Worm (Caenorhabditis elegans): Measurements from ENCODE around the gene F54B3.1.

F54B3.1 gene

DNA sequence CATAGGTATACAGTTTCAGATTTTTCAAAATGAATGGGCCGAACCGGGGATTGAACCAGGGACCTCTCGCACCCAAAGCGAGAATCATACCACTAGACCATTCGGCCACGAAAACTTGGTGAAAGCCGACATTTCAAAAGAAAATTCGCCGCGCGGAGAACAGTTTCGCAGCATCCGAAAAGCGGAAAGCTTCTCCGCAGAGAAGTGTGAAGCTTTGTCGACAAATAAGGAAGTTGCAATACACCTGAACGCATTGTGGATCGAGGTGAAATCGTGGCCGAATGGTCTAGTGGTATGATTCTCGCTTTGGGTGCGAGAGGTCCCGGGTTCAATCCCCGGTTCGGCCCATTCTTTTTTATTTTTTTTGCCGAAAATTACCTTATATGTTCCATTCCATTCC lies 53.7 kb downstream of the F54B3.1 start:
- TF ChIP-seq ceh-45 (GFP tag; IDR thresholded peaks at IDR 0.05): 0 out of 2 replicates have a peak, but pooled peaks have one; percentile 8
- TF ChIP-seq gmeb-2 (tag; optimal IDR thresholded peaks at IDR 0.05): peak; percentile 5

DNA sequence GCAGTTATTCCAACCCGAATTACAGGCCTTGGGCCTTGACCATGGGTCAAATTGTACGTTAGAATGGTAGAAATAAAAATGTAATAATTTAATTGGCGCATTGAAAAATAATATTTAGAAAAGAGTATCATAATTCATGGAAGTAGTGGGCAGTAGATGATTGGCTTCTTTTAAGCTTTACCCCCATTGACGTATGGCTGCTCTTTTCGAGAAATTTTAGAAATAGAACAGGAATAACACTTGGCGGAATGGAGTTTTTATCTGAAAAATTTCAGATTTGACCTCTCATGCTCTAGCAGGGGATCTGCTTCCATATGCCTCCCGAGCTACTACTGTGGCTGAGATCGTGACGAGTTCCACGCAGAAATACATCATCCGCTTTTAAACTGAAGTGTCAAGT lies 57.7 kb downstream of the F54B3.1 start, which contains the start of gene gcy-4:
Gene gcy-4 (minus strand): TSS at position 101 of the 400 bp plus-strand sequence.
- TF ChIP-seq fkh-10 (GFP tag; optimal IDR thresholded peaks at IDR 0.05): no peak
- no peak for TF ChIP-seq nhr-11 (tag; optimal IDR thresholded peaks at IDR 0.05)
- TF ChIP-seq sdc-2 (tag; optimal IDR thresholded peaks at IDR 0.05): no peak
- TF ChIP-seq madf-2 (tag; optimal IDR thresholded peaks at IDR 0.05): no peak
- no peak for TF ChIP-seq ceh-2 (tag; optimal IDR thresholded peaks at IDR 0.05)
- TF ChIP-seq lin-11 (tag; optimal IDR thresholded peaks at IDR 0.05): no peak
- TF ChIP-seq nhr-232 (tag; optimal IDR thresholded peaks at IDR 0.05): no peak
- no peak for TF ChIP-seq ref-2 (tag; optimal IDR thresholded peaks at IDR 0.05)
- no peak for TF ChIP-seq K09A11.1 (tag; optimal IDR thresholded peaks at IDR 0.05; ENCODE audit: insufficient read depth)
- TF ChIP-seq tbx-7 (tag; optimal IDR thresholded peaks at IDR 0.05): no peak
- no peak for TF ChIP-seq dve-1 (tag; optimal IDR thresholded peaks at IDR 0.05)
- TF ChIP-seq fax-1 (tag; optimal IDR thresholded peaks at IDR 0.05): no peak
- TF ChIP-seq pag-3 (tag; optimal IDR thresholded peaks at IDR 0.05; ENCODE audit: borderline replicate concordance): no peak

DNA sequence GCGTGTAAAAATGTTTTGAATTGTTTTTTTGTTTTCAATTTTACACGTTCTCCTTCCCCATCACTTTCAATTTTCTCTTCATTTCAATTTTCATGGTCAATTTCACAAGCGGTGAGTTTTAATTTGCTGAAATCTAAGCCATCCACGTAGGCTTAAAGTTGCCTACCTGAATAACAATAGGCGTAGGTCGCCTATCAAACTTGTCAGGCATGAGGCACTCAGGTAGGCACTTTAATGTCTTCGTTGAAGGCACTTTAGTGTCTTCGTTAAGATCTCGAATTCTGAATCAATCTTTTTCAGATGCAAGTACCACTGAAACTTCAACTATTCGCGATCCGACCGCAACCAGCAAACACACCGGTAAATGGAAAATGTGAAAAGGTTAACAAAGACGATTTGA lies 58.3 kb downstream of the F54B3.1 start, which contains the start of gene ZK970.8:
Gene ZK970.8 (plus strand): TSS at position 301 of the 400 bp plus-strand sequence.
- TF ChIP-seq ama-1 (optimal IDR thresholded peaks at IDR 0.05) (no peak), ets-4 (tag; optimal IDR thresholded peaks at IDR 0.05) (no peak), sox-4 (tag; optimal IDR thresholded peaks at IDR 0.05) (no peak), sox-2 (GFP tag; IDR thresholded peaks at IDR 0.05) (no peak)

DNA sequence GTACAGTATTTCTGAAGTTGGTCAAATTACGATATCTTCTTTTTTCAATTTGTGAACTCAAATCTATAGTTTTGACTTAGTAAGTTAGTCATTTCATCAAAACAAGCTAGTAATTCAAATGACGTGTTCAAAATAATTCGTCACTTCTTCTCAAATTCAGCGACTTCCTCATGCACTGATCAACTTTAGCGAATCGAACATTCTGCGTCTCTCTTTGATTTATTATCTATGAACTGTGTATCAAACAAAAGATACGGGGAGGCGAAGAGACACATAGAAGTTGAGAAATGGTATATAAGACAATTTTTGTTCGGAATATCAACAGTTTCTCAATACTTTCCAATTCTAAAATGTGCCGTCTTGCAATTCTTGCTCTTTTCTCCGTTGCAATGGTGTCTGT lies 60.9 kb downstream of the F54B3.1 start, which contains the start of gene srlf-34:
Gene srlf-34 (plus strand): TSS at position 321 of the 400 bp plus-strand sequence.
- TF ChIP-seq F13H6.1 (tag; optimal IDR thresholded peaks at IDR 0.05): no peak

DNA sequence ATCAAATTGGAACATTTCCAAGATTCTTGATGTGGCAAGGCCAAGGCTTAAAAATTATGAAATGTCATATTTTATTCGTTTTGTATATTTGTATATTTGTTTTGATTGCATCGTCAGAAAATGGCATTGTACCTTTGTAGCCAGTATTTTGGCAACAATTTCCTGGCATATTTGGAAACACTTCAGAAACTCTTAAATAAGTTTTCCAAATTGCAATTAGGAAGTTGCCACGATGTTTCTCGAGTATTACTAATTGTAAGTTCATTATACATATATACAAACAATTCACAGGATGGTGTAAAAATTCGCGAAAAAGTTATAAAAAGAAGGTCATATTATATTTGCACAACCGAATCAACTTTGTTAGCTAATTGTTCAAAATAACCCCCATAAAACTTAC lies 64.2 kb downstream of the F54B3.1 start, which contains the start of gene idpp-8:
Gene idpp-8 (plus strand): TSS at position 301 of the 400 bp plus-strand sequence.
- no peak for TF ChIP-seq fax-1 (tag; optimal IDR thresholded peaks at IDR 0.05)
- no peak for TF ChIP-seq elt-2 (tag; optimal IDR thresholded peaks at IDR 0.05)
- no peak for TF ChIP-seq lin-11 (tag; optimal IDR thresholded peaks at IDR 0.05)
- TF ChIP-seq F13H6.1 (tag; optimal IDR thresholded peaks at IDR 0.05): no peak
- no peak for TF ChIP-seq ceh-24 (tag; optimal IDR thresholded peaks at IDR 0.05)
- TF ChIP-seq unc-3 (GFP tag; conservative IDR thresholded peaks at IDR 0.05): no peak
- no peak for TF ChIP-seq unc-3 (tag; optimal IDR thresholded peaks at IDR 0.05)
- TF ChIP-seq pha-2 (tag; optimal IDR thresholded peaks at IDR 0.05): no peak
- TF ChIP-seq ttx-3 (tag; optimal IDR thresholded peaks at IDR 0.05): no peak
- no peak for TF ChIP-seq C08G9.2 (tag; optimal IDR thresholded peaks at IDR 0.05)
- TF ChIP-seq nhr-232 (tag; optimal IDR thresholded peaks at IDR 0.05): no peak
- no peak for TF ChIP-seq ceh-19 (GFP tag; optimal IDR thresholded peaks at IDR 0.05)
- TF ChIP-seq pat-9 (tag; optimal IDR thresholded peaks at IDR 0.05): no peak
- no peak for TF ChIP-seq hlh-6 (tag; optimal IDR thresholded peaks at IDR 0.05)
- TF ChIP-seq unc-55 (GFP tag; optimal IDR thresholded peaks at IDR 0.05): no peak
- TF ChIP-seq fkh-6 (tag; optimal IDR thresholded peaks at IDR 0.05): no peak
- no peak for TF ChIP-seq unc-86 (tag; optimal IDR thresholded peaks at IDR 0.05)
- no peak for TF ChIP-seq eyg-1 (tag; optimal IDR thresholded peaks at IDR 0.05)
- TF ChIP-seq ama-1 (optimal IDR thresholded peaks at IDR 0.05): no peak

DNA sequence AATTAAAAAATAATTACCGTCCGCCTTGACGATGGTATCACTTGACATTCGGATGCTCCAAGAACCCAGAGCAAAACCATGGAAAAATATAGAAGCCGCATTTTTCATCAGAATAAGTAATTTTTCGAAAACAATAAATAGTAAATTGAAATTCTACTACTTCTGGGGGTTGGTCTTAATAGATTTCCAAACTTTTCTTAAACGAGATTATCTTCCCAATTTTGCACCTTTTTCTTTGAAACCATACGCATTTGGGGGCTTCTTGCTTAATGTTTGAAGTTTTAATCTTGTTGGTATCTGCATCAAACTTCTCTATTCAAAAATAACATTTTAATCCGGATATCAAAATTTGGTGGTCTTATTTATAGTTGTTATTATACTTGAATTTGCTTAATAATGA lies 65.1 kb downstream of the F54B3.1 start, which contains the start of gene gcy-5:
Gene gcy-5 (minus strand): TSS at position 101 of the 400 bp plus-strand sequence.
- TF ChIP-seq ceh-45 (GFP tag; IDR thresholded peaks at IDR 0.05): no peak
- TF ChIP-seq ets-4 (tag; optimal IDR thresholded peaks at IDR 0.05): no peak
- no peak for TF ChIP-seq ceh-30 (tag; optimal IDR thresholded peaks at IDR 0.05)
- TF ChIP-seq K09A11.1 (tag; optimal IDR thresholded peaks at IDR 0.05; ENCODE audit: insufficient read depth): no peak
- TF ChIP-seq unc-86 (tag; optimal IDR thresholded peaks at IDR 0.05): no peak
- no peak for TF ChIP-seq ceh-2 (tag; optimal IDR thresholded peaks at IDR 0.05)
- no peak for TF ChIP-seq npax-4 (tag; optimal IDR thresholded peaks at IDR 0.05)
- no peak for TF ChIP-seq ttx-3 (tag; optimal IDR thresholded peaks at IDR 0.05)
- TF ChIP-seq odd-2 (tag; optimal IDR thresholded peaks at IDR 0.05): no peak
- no peak for TF ChIP-seq lim-6 (tag; optimal IDR thresholded peaks at IDR 0.05)
- no peak for TF ChIP-seq elt-4 (tag; optimal IDR thresholded peaks at IDR 0.05)
- TF ChIP-seq K02D7.2 (tag; optimal IDR thresholded peaks at IDR 0.05): no peak
- TF ChIP-seq Y22D7AL.16 (tag; optimal IDR thresholded peaks at IDR 0.05): no peak
- no peak for TF ChIP-seq nhr-11 (tag; optimal IDR thresholded peaks at IDR 0.05)
- TF ChIP-seq dmd-4 (tag; optimal IDR thresholded peaks at IDR 0.05; ENCODE audit: borderline replicate concordance): no peak
- no peak for TF ChIP-seq zip-5 (tag; optimal IDR thresholded peaks at IDR 0.05)

Data from whole organism, late embryonic.